Fruit fly (Drosophila melanogaster): Measurements from ENCODE around the gene CG12951.

The CG12951 gene

DNA sequence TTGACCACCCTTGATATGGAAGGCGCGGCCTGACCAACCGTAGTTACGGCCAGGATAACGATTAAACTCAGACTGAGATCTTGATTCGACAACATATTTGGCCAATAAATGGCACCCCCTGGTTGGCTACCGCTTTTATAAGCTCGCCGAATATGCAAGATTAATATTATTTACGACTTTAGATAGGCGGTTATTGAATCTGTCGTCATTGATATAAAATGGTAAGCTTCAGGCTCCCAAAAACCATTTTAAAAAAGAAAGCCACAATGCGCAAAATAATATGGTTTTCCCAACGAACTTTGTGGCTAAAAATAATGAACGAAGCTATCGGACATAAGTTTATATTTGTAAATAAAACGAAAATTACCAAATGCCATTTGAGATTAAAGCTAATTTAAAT, at the start of gene CG12951:
Gene CG12951 (minus strand): TSS at position 101 of the 400 bp plus-strand sequence.
- no peak for TF ChIP-seq CG17801 (GFP tag; optimal IDR thresholded peaks at IDR 0.05; ENCODE audit: partially characterized antibody)

DNA sequence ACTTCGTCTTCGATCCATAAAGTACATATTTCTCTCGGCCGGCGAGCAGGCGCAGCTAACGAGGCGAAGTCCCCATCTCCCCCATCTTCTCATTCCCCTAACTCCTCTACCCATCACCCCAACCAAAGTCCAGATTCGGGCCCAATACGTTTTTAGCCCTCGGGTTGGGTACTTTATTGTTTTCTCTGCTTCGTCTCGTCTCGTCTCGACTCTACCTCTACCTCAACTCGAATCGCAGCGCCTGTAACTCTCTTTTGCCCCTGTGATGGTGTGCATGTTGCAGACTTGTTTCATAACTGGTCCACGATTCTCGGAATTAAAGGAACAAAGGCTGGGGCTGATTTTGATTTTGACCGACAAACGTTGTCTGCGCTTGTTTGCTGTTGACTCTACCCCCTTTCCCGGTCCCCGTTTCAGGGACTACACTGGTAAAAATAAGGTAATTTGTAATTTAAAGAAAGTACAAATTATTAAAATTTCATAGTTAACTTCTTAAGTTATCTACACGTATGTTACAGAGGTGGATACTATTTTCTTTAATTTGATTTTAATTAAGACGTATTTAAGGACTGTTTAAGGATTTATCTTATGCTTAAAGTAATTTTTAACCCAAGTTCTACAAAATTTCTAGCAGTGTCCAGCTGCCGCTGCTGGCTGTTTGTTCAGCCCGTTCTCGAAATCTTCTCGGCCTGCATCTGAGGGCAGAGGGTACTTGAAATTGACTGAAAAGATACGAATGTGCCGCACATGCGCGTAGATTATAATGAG, 48.7 kb upstream of the CG12951 start:
- no peak for TF ChIP-seq CG17801 (GFP tag; optimal IDR thresholded peaks at IDR 0.05; ENCODE audit: partially characterized antibody)

dm6 chr3R:9376789-9377188, 46.7 kb upstream of the CG12951 start:
- TF ChIP-seq CG17801 (GFP tag; optimal IDR thresholded peaks at IDR 0.05; ENCODE audit: partially characterized antibody): no peak

- no peak for TF ChIP-seq CG17801 (GFP tag; optimal IDR thresholded peaks at IDR 0.05; ENCODE audit: partially characterized antibody)
Measured at dm6 chr3R:9370413-9370812, 40.3 kb upstream of the CG12951 start.

dm6 chr3R:9365893-9366500, 35.9 kb upstream of the CG12951 start:
- no peak for TF ChIP-seq CG17801 (GFP tag; optimal IDR thresholded peaks at IDR 0.05; ENCODE audit: partially characterized antibody)

DNA sequence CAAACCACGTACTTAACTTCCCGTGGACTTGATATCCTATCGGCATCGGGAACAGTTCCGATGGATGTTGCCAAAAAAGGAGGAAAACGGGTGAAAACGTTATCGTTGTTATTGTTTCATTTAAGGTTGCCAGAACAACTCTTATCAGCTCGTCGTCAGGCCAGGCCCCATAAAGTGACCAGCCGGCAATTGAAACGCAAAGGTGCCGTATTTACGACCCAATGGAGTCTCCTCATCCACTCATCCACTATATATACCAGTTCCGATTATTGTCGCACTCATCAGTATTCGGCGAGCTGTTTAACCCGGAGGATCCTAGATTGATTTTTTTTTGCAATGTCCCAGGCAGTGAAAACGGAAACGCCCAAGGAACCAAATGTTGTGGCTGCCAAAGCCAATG, 35.0 kb upstream of the CG12951 start, which contains the start of gene Srr:
Gene Srr (plus strand): TSS at position 278 of the 400 bp plus-strand sequence.
- no peak for TF ChIP-seq CG17801 (GFP tag; optimal IDR thresholded peaks at IDR 0.05; ENCODE audit: partially characterized antibody)

DNA sequence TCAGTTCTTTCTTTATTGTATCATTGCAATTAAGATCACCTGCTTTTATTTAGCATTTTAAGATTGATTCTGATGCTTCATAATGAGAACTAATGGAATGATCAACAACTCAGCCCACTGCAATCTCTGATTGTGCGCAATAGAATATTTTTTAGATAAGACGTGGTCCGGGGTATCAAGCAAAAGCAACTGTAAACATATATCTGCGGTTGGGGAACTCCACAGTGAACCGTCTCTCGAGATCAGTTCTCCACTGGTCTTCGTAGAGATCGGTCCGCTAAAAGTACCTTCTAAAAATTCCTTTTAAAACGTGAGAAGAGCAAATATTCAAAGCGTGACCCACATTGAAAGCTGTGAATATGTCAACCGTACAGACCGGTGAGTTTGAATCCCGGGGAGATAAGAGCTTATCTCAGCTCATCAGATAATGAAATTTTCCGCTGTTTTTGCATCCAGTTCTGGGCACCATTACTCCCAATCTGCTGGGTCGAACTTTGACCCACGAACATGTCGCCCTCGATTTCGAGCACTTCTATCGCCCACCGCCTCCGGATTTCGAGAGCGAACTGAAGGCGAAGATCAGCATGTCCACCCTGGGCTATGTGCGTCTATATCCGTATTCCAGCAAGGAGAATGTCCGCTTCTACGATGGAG, 33.1 kb upstream of the CG12951 start, which contains the start of gene CG18473:
Gene CG18473 (plus strand): TSS at position 240 of the 654 bp plus-strand sequence.
- TF ChIP-seq CG17801 (GFP tag; optimal IDR thresholded peaks at IDR 0.05; ENCODE audit: partially characterized antibody): no peak

DNA sequence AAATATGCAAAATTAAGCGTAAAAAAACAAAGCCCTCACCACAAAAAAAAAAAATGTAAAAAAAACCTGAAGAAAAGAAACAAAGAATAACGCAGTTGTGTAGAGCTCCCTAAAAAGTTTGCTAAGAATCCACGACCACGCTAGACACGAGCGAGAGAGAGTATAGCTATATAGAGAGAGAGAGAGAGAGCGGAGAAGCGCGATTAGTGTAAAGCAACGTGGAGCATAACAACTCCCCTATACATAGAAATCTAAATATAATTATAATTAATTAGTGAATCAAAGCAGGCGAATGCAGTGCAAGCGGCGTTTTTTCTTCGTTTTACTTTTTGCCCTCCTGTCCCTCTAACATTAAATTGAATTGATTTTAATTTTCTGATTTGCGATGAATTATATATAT, 29.3 kb upstream of the CG12951 start:
- no peak for TF ChIP-seq CG17801 (GFP tag; optimal IDR thresholded peaks at IDR 0.05; ENCODE audit: partially characterized antibody)

dm6 chr3R:9355195-9355594, 25.1 kb upstream of the CG12951 start, which contains the start of gene CG43675:
Gene CG43675 (plus strand): TSS chr3R:9355495.
- TF ChIP-seq CG17801 (GFP tag; optimal IDR thresholded peaks at IDR 0.05; ENCODE audit: partially characterized antibody): no peak

dm6 chr3R:9353276-9353652, 23.1 kb upstream of the CG12951 start:
- TF ChIP-seq CG17801 (GFP tag; optimal IDR thresholded peaks at IDR 0.05; ENCODE audit: partially characterized antibody): peak; percentile 73

- TF ChIP-seq CG17801 (GFP tag; optimal IDR thresholded peaks at IDR 0.05; ENCODE audit: partially characterized antibody): no peak
Measured at dm6 chr3R:9352595-9353275, 22.6 kb upstream of the CG12951 start.

- TF ChIP-seq CG17801 (GFP tag; optimal IDR thresholded peaks at IDR 0.05; ENCODE audit: partially characterized antibody): peak; percentile 53
Measured at dm6 chr3R:9351415-9352379, 21.6 kb upstream of the CG12951 start.

- TF ChIP-seq CG17801 (GFP tag; optimal IDR thresholded peaks at IDR 0.05; ENCODE audit: partially characterized antibody): no peak
Measured at dm6 chr3R:9350561-9351379, 20.6 kb upstream of the CG12951 start.
